Fruit fly (Drosophila melanogaster) whole organism, wandering third instar larva: ENCODE data around the gene Nedd8.

ENCODE experiments used
- Abd-B ChIP-seq: fragments of >200 bp; optimal IDR thresholded peaks from 2 replicates; lab custom pipeline; 2017; ENCODE audit warnings: missing biosample characterization, missing genetic modification characterization
- CG32264 ChIP-seq: fragments of 200-800 bp; sonication (Bioruptor generic); optimal IDR thresholded peaks from 2 replicates; lab custom pipeline; 2016; ENCODE audit warnings: missing biosample characterization, missing genetic modification characterization
- CG9705 ChIP-seq: fragments of 200-800 bp; sonication (Bioruptor generic); optimal IDR thresholded peaks from 2 replicates; lab custom pipeline; 2018; ENCODE audit warnings: missing biosample characterization, mild to moderate bottlenecking, missing genetic modification characterization
- CrebA ChIP-seq: fragments of 200-800 bp; sonication (Bioruptor generic); optimal IDR thresholded peaks from 2 replicates; lab custom pipeline; 2016; ENCODE audit warnings: missing biosample characterization, mild to moderate bottlenecking, missing genetic modification characterization, borderline replicate concordance
- Dif ChIP-seq: fragments of 200-275, 200-300 bp; sonication (Bioruptor generic); optimal IDR thresholded peaks from 2 replicates; lab custom pipeline; 2018; ENCODE audit warnings: missing biosample characterization, missing genetic modification characterization; ENCODE audit not compliant: partially characterized antibody
- HLH106 ChIP-seq: fragments of 200-800 bp; optimal IDR thresholded peaks from 3 replicates; lab custom pipeline; 2019; ENCODE audit warnings: missing biosample characterization, mild to moderate bottlenecking, missing genetic modification characterization, moderate library complexity
- Hnf4 ChIP-seq: fragments of 200-800 bp; sonication (Bioruptor generic); optimal IDR thresholded peaks from 2 replicates; lab custom pipeline; 2016; ENCODE audit warnings: missing biosample characterization, mild to moderate bottlenecking, missing genetic modification characterization
- Hr78 ChIP-seq: fragments of >200 bp; optimal IDR thresholded peaks from 2 replicates; lab custom pipeline; 2017; ENCODE audit warnings: missing biosample characterization, missing genetic modification characterization
- Jra ChIP-seq: sonication (Bioruptor generic); optimal IDR thresholded peaks from 2 replicates; lab custom pipeline; 2016; ENCODE audit warnings: missing biosample characterization, missing genetic modification characterization
- Mio ChIP-seq: sonication (Bioruptor generic); optimal IDR thresholded peaks from 2 replicates; lab custom pipeline; 2016; ENCODE audit warnings: missing biosample characterization, missing genetic modification characterization
- Myc ChIP-seq: fragments of >200 bp; optimal IDR thresholded peaks from 2 replicates; lab custom pipeline; 2017
- N ChIP-seq: fragments of >200 bp; optimal IDR thresholded peaks from 2 replicates; lab custom pipeline; 2018; ENCODE audit warnings: missing biosample characterization, missing external identifiers, missing genetic modification characterization
- OdsH ChIP-seq: fragments of 200-800 bp; sonication (Bioruptor generic); optimal IDR thresholded peaks from 2 replicates; lab custom pipeline; 2016; ENCODE audit warnings: missing biosample characterization, mild to moderate bottlenecking, missing genetic modification characterization
- Rel ChIP-seq, 2 experiments: fragments of 200-800 bp; sonication (Bioruptor generic) in 1 of 2; optimal IDR thresholded peaks; 2 replicates in 1 of 2; 3 replicates in 1 of 2; lab custom pipeline; 2016 to 2019; ENCODE audit warnings: mild to moderate bottlenecking in 2 of 2, missing biosample characterization in 2 of 2, missing genetic modification characterization in 2 of 2, moderate library complexity in 1 of 2
- Sp1 ChIP-seq: fragments of 200-800 bp; sonication (Bioruptor generic); optimal IDR thresholded peaks from 3 replicates; lab custom pipeline; 2019; ENCODE audit warnings: missing biosample characterization, mild to moderate bottlenecking, missing genetic modification characterization, moderate library complexity
- Vsx2 ChIP-seq: fragments of 200-300, 225-300 bp; sonication (Bioruptor generic); optimal IDR thresholded peaks from 2 replicates; lab custom pipeline; 2018; ENCODE audit warnings: missing biosample characterization, missing genetic modification characterization; ENCODE audit not compliant: partially characterized antibody
- br ChIP-seq: fragments of 200-800 bp; sonication (Bioruptor generic); optimal IDR thresholded peaks from 2 replicates; lab custom pipeline; 2016; ENCODE audit warnings: missing biosample characterization, missing genetic modification characterization
- brk ChIP-seq: fragments of 200-800 bp; sonication (Bioruptor generic); optimal IDR thresholded peaks from 2 replicates; lab custom pipeline; 2016; ENCODE audit warnings: missing biosample characterization, mild to moderate bottlenecking, missing genetic modification characterization
- dl ChIP-seq, 2 experiments: fragments of 175-275, 200-275 bp in 1 of 2; fragments of 200-275 bp in 1 of 2; sonication (Bioruptor generic); optimal IDR thresholded peaks; lab custom pipeline; 2018; ENCODE audit warnings: mild to moderate bottlenecking in 2 of 2, missing biosample characterization in 2 of 2, missing genetic modification characterization in 2 of 2, moderate library complexity in 2 of 2; ENCODE audit not compliant: partially characterized antibody in 2 of 2, insufficient read depth in 1 of 2
- dmrt93B ChIP-seq: fragments of 200-800 bp; sonication (Bioruptor generic); optimal IDR thresholded peaks from 2 replicates; lab custom pipeline; 2018; ENCODE audit warnings: missing biosample characterization, mild to moderate bottlenecking, missing genetic modification characterization
- ey ChIP-seq: fragments of 200-800 bp; sonication (Bioruptor generic); optimal IDR thresholded peaks from 2 replicates; lab custom pipeline; 2016; ENCODE audit warnings: missing biosample characterization, missing genetic modification characterization
- foxo ChIP-seq, 2 experiments: fragments of 200-800 bp; sonication (Bioruptor generic); optimal IDR thresholded peaks; 2 replicates in 1 of 2; 3 replicates in 1 of 2; lab custom pipeline; 2016 to 2017; ENCODE audit warnings: missing biosample characterization in 2 of 2, missing genetic modification characterization in 2 of 2
- fru ChIP-seq: fragments of 200-800 bp; sonication (Bioruptor generic); optimal IDR thresholded peaks from 3 replicates; lab custom pipeline; 2016; ENCODE audit warnings: missing biosample characterization, mild to moderate bottlenecking, missing genetic modification characterization
- jim ChIP-seq: fragments of 175-275, 200-325 bp; sonication (Bioruptor generic); optimal IDR thresholded peaks from 2 replicates; lab custom pipeline; 2016; ENCODE audit warnings: missing biosample characterization, mild to moderate bottlenecking, missing genetic modification characterization
- pan ChIP-seq: fragments of >200 bp; optimal IDR thresholded peaks from 2 replicates; lab custom pipeline; 2017
- psq ChIP-seq: fragments of 200-800 bp; sonication (Bioruptor generic); optimal IDR thresholded peaks from 3 replicates; lab custom pipeline; 2017; ENCODE audit warnings: missing biosample characterization, mild to moderate bottlenecking, missing genetic modification characterization, moderate library complexity
- sage ChIP-seq: fragments of 200-800 bp; sonication (Bioruptor generic); optimal IDR thresholded peaks from 2 replicates; lab custom pipeline; 2016; ENCODE audit warnings: missing biosample characterization, mild to moderate bottlenecking, missing genetic modification characterization
- tai ChIP-seq: sonication (Bioruptor generic); optimal IDR thresholded peaks from 2 replicates; lab custom pipeline; 2016; ENCODE audit warnings: missing biosample characterization, missing genetic modification characterization
- usp ChIP-seq: fragments of >200 bp; optimal IDR thresholded peaks from 2 replicates; lab custom pipeline; 2017; ENCODE audit warnings: missing biosample characterization, missing genetic modification characterization
- woc ChIP-seq: sonication (Bioruptor generic); optimal IDR thresholded peaks from 2 replicates; lab custom pipeline; 2016; ENCODE audit warnings: missing biosample characterization, mild to moderate bottlenecking, missing genetic modification characterization

Nedd8 gene

dm6 chr2L:18980982-18981381 is 29.3 kb upstream of the Nedd8 start:
- TF ChIP-seq CrebA (no peak), Hnf4 (GFP tag; lab: Kevin White, UChicago) (no peak), Abd-B (GFP tag; lab: Kevin White, UChicago) (no peak), OdsH (GFP tag; lab: Kevin White, UChicago) (no peak), fru (GFP tag; lab: Kevin White, UChicago) (no peak), Dif (GFP tag; lab: Kevin White, UChicago) (no peak), HLH106 (tag; lab: Kevin White, UChicago) (no peak), Sp1 (GFP tag; lab: Kevin White, UChicago) (no peak), N (GFP tag; lab: Kevin White, UChicago) (no peak), Jra (GFP tag; lab: Kevin White, UChicago) (no peak), dl (GFP tag; optimal IDR thresholded peaks at IDR 0.05; lab: Kevin White, UChicago; ENCODE audit: insufficient read depth in 1 of 2, partially characterized antibody in 2 of 2) (no peak), jim (GFP tag; lab: Kevin White, UChicago) (no peak), CG9705 (no peak), Vsx2 (GFP tag; lab: Kevin White, UChicago) (no peak), br (GFP tag; lab: Kevin White, UChicago) (no peak)

- TF ChIP-seq Hr78 (GFP tag; lab: Kevin White, UChicago) (no peak), Jra (GFP tag; lab: Kevin White, UChicago) (no peak), tai (GFP tag; lab: Kevin White, UChicago) (no peak), usp (no peak), Vsx2 (GFP tag; lab: Kevin White, UChicago) (no peak), Hnf4 (GFP tag; lab: Kevin White, UChicago) (no peak), N (GFP tag; lab: Kevin White, UChicago) (no peak), sage (GFP tag; lab: Kevin White, UChicago) (no peak), Myc (lab: Kevin White, UChicago) (no peak), fru (GFP tag; lab: Kevin White, UChicago) (no peak), HLH106 (tag; lab: Kevin White, UChicago) (no peak), CG32264 (GFP tag; lab: Kevin White, UChicago) (no peak), woc (GFP tag; lab: Kevin White, UChicago) (no peak), Abd-B (GFP tag; lab: Kevin White, UChicago) (no peak)
Measured at dm6 chr2L:18979407-18979806, 27.8 kb upstream of the Nedd8 start.

dm6 chr2L:18978923-18979322 is 27.3 kb upstream of the Nedd8 start:
- no peak for TF ChIP-seq pan
- no peak for TF ChIP-seq Jra (GFP tag; lab: Kevin White, UChicago)
- TF ChIP-seq Rel (GFP tag; optimal IDR thresholded peaks at IDR 0.05; lab: Kevin White, UChicago), result no peak
- TF ChIP-seq Rel (tag; optimal IDR thresholded peaks at IDR 0.05; lab: Kevin White, UChicago), result no peak
- no peak for TF ChIP-seq woc (GFP tag; lab: Kevin White, UChicago)
- no peak for TF ChIP-seq dmrt93B (GFP tag; lab: Kevin White, UChicago)
- TF ChIP-seq Sp1 (GFP tag; lab: Kevin White, UChicago), result no peak
- TF ChIP-seq, all 38 proteins: peak for 0

dm6 chr2L:18976749-18977148 is 25.1 kb upstream of the Nedd8 start:
- TF ChIP-seq Sp1 (GFP tag; lab: Kevin White, UChicago) (no peak), foxo (GFP tag; optimal IDR thresholded peaks at IDR 0.05; lab: Kevin White, UChicago) (no peak), Hnf4 (GFP tag; lab: Kevin White, UChicago) (no peak), Mio (GFP tag; lab: Kevin White, UChicago) (no peak), N (GFP tag; lab: Kevin White, UChicago) (no peak), brk (GFP tag; lab: Kevin White, UChicago) (no peak), Myc (lab: Kevin White, UChicago) (no peak), Rel (GFP tag; optimal IDR thresholded peaks at IDR 0.05; lab: Kevin White, UChicago) (no peak), Rel (tag; optimal IDR thresholded peaks at IDR 0.05; lab: Kevin White, UChicago) (no peak), psq (no peak), Abd-B (GFP tag; lab: Kevin White, UChicago) (no peak), HLH106 (tag; lab: Kevin White, UChicago) (no peak), usp (no peak), jim (GFP tag; lab: Kevin White, UChicago) (no peak), sage (GFP tag; lab: Kevin White, UChicago) (no peak), tai (GFP tag; lab: Kevin White, UChicago) (no peak), CrebA (no peak), ey (no peak), Hr78 (GFP tag; lab: Kevin White, UChicago) (no peak)
